Fruit fly (Drosophila melanogaster) whole organism, embryonic: ENCODE data around the gene alphaCOP.

Experiments
- Atf-2 ChIP-seq: fragments of 200-800 bp; sonication (Bioruptor generic); optimal IDR thresholded peaks from 2 replicates; lab custom pipeline; 2016; ENCODE audit warnings: missing biosample characterization, missing genetic modification characterization
- BEAF-32 ChIP-seq: fragments of 200-800 bp; sonication (Bioruptor generic); optimal IDR thresholded peaks from 3 replicates; lab custom pipeline; 2017; ENCODE audit warnings: missing biosample characterization, missing genetic modification characterization, mild to moderate bottlenecking, moderate library complexity, missing genetic modification reagents
- CG10274 ChIP-seq: fragments of 200-800 bp; sonication (Bioruptor generic); optimal IDR thresholded peaks from 3 replicates; lab custom pipeline; 2017; ENCODE audit warnings: missing biosample characterization, mild to moderate bottlenecking, missing genetic modification characterization
- CG10431 ChIP-seq: fragments of 200-800 bp; sonication (Bioruptor generic); optimal IDR thresholded peaks from 3 replicates; lab custom pipeline; 2018; ENCODE audit warnings: missing biosample characterization, mild to moderate bottlenecking, missing genetic modification characterization
- CG11247 ChIP-seq: fragments of 200-800 bp; sonication (Bioruptor generic); IDR thresholded peaks from 2 replicates; pipeline ENCODE4 v1.3.6; 2022; ENCODE audit warnings: missing biosample characterization, missing genetic modification characterization
- CG11456 ChIP-seq: fragments of 200-800 bp; sonication (Bioruptor generic); IDR thresholded peaks from 3 replicates; pipeline ENCODE4 v1.3.6; 2022; ENCODE audit warnings: missing biosample characterization, missing genetic modification characterization
- CG12071 ChIP-seq: fragments of 200-800 bp; sonication (Bioruptor generic); optimal IDR thresholded peaks from 3 replicates; lab custom pipeline; 2018; ENCODE audit warnings: missing biosample characterization, mild to moderate bottlenecking, missing genetic modification characterization
- CG12769 ChIP-seq: fragments of 200-800 bp; sonication (Bioruptor generic); optimal IDR thresholded peaks from 2 replicates; lab custom pipeline; 2019; ENCODE audit warnings: missing biosample characterization, mild to moderate bottlenecking, missing genetic modification characterization, moderate library complexity
- CG14050 ChIP-seq: fragments of 200-800 bp; sonication (Bioruptor generic); IDR thresholded peaks from 3 replicates; pipeline ENCODE4 v1.3.6; 2022; ENCODE audit warnings: missing biosample characterization, missing genetic modification characterization
- CG15073 ChIP-seq: fragments of 200-800 bp; sonication (Bioruptor generic); optimal IDR thresholded peaks from 2 replicates; lab custom pipeline; 2016; ENCODE audit warnings: missing biosample characterization, missing genetic modification characterization
- CG15514 ChIP-seq: fragments of 200-800 bp; sonication (Bioruptor generic); optimal IDR thresholded peaks from 3 replicates; lab custom pipeline; 2017; ENCODE audit warnings: missing biosample characterization, missing genetic modification characterization, mild to moderate bottlenecking, moderate library complexity, missing genetic modification reagents
- CG1602 ChIP-seq: fragments of 200-800 bp; sonication (Bioruptor generic); optimal IDR thresholded peaks from 3 replicates; lab custom pipeline; 2016; ENCODE audit warnings: missing biosample characterization, missing genetic modification characterization
- CG17328 ChIP-seq: fragments of 200-800 bp; sonication (Bioruptor generic); IDR thresholded peaks from 2 replicates; pipeline ENCODE4 v1.3.6; 2022; ENCODE audit warnings: missing biosample characterization, missing genetic modification characterization
- CG17385 ChIP-seq: fragments of 200-800 bp; sonication (Bioruptor generic); optimal IDR thresholded peaks from 3 replicates; lab custom pipeline; 2018; ENCODE audit warnings: missing biosample characterization, mild to moderate bottlenecking, missing genetic modification characterization
- CG30403 ChIP-seq: fragments of 200-800 bp; sonication (Bioruptor generic); optimal IDR thresholded peaks from 3 replicates; lab custom pipeline; 2016; ENCODE audit warnings: missing biosample characterization, missing genetic modification characterization
- CG30431 ChIP-seq: fragments of 200-800 bp; sonication (Bioruptor generic); optimal IDR thresholded peaks from 2 replicates; lab custom pipeline; 2017; ENCODE audit warnings: missing biosample characterization, missing genetic modification characterization
- CG32767 ChIP-seq: fragments of 200-800 bp; sonication (Bioruptor generic); IDR thresholded peaks from 2 replicates; pipeline ENCODE4 v1.3.6; 2022; ENCODE audit warnings: missing biosample characterization, missing genetic modification characterization
- CG34376 ChIP-seq: fragments of 200-800 bp; sonication (Bioruptor generic); optimal IDR thresholded peaks from 2 replicates; lab custom pipeline; 2018; ENCODE audit warnings: missing biosample characterization, mild to moderate bottlenecking, missing genetic modification characterization
- CG34422 ChIP-seq: fragments of 200-800 bp; sonication (Bioruptor generic); IDR thresholded peaks from 3 replicates; pipeline ENCODE4 v1.3.6; 2022; ENCODE audit warnings: missing biosample characterization, missing genetic modification characterization
- CG7357 ChIP-seq: fragments of 200-800 bp; sonication (Bioruptor generic); IDR thresholded peaks from 3 replicates; pipeline ENCODE4 v1.3.6; 2022; ENCODE audit warnings: missing biosample characterization, missing genetic modification characterization
- CG7372 ChIP-seq: fragments of 200-800 bp; sonication (Bioruptor generic); IDR thresholded peaks from 2 replicates; pipeline ENCODE4 v1.3.6; 2022; ENCODE audit warnings: missing biosample characterization, missing genetic modification characterization
- CG7928 ChIP-seq: fragments of 200-800 bp; sonication (Bioruptor generic); optimal IDR thresholded peaks from 2 replicates; lab custom pipeline; 2017; ENCODE audit warnings: missing biosample characterization, mild to moderate bottlenecking, missing genetic modification characterization
- CTCF ChIP-seq: fragments of 200-800 bp; sonication (Bioruptor generic); optimal IDR thresholded peaks from 2 replicates; lab custom pipeline; 2017; ENCODE audit warnings: missing biosample characterization, mild to moderate bottlenecking, missing genetic modification characterization, moderate library complexity
- Camta ChIP-seq: fragments of 200-800 bp; sonication (Bioruptor generic); optimal IDR thresholded peaks from 2 replicates; lab custom pipeline; 2016; ENCODE audit warnings: missing biosample characterization, missing genetic modification characterization
- CoRest ChIP-seq: fragments of 200-800 bp; sonication (Bioruptor generic); optimal IDR thresholded peaks from 3 replicates; lab custom pipeline; 2018; ENCODE audit warnings: missing biosample characterization, mild to moderate bottlenecking, missing genetic modification characterization, moderate library complexity
- D19A ChIP-seq: fragments of 200-800 bp; optimal IDR thresholded peaks from 3 replicates; lab custom pipeline; 2019; ENCODE audit warnings: missing biosample characterization, mild to moderate bottlenecking, missing genetic modification characterization, moderate library complexity
- Lhr ChIP-seq: fragments of 200-800 bp; sonication (Bioruptor generic); optimal IDR thresholded peaks from 3 replicates; lab custom pipeline; 2017; ENCODE audit warnings: mild to moderate bottlenecking, missing biosample characterization, missing genetic modification reagents, missing genetic modification characterization
- Lpt ChIP-seq: fragments of >200 bp; optimal IDR thresholded peaks from 2 replicates; lab custom pipeline; 2018; ENCODE audit warnings: missing biosample characterization, missing genetic modification characterization
- NC2α ChIP-seq: fragments of 200-800 bp; sonication (Bioruptor generic); optimal IDR thresholded peaks from 2 replicates; lab custom pipeline; 2016; ENCODE audit warnings: missing biosample characterization, missing genetic modification characterization
- Optix ChIP-seq: fragments of 200-800 bp; sonication (Bioruptor generic); IDR thresholded peaks from 3 replicates; pipeline ENCODE4 v1.3.6; 2022; ENCODE audit warnings: missing biosample characterization, missing genetic modification characterization
- Rfx ChIP-seq: fragments of 200-800 bp; sonication (Bioruptor generic); IDR thresholded peaks from 2 replicates; pipeline ENCODE4 v1.3.6; 2022; ENCODE audit warnings: missing biosample characterization, missing genetic modification characterization
- Side ChIP-seq: fragments of 200-800 bp; sonication (Bioruptor generic); optimal IDR thresholded peaks from 2 replicates; lab custom pipeline; 2016; ENCODE audit warnings: missing biosample characterization, missing genetic modification characterization
- Trl ChIP-seq, 3 experiments: fragments of >200 bp in 2 of 3; fragments of 200-800 bp in 1 of 3; sonication (Bioruptor generic) in 1 of 3; optimal IDR thresholded peaks; 2 replicates in 1 of 3; 3 replicates in 2 of 3; lab custom pipeline; 2016 to 2017; ENCODE audit warnings: missing biosample characterization in 1 of 3, missing genetic modification characterization in 1 of 3
- Usf ChIP-seq: fragments of 200-800 bp; sonication (Bioruptor generic); optimal IDR thresholded peaks from 2 replicates; lab custom pipeline; 2017; ENCODE audit warnings: missing genotype, missing biosample characterization, missing genetic modification characterization
- Vsx1 ChIP-seq: fragments of 200-800 bp; sonication (Bioruptor generic); optimal IDR thresholded peaks from 2 replicates; lab custom pipeline; 2017; ENCODE audit warnings: missing biosample characterization, mild to moderate bottlenecking, missing genetic modification characterization, missing genetic modification reagents
- abd-A ChIP-seq: fragments of 200-800 bp; sonication (Bioruptor generic); optimal IDR thresholded peaks from 3 replicates; lab custom pipeline; 2019; ENCODE audit warnings: missing biosample characterization, mild to moderate bottlenecking, missing genetic modification characterization, moderate library complexity
- al ChIP-seq: fragments of 200-800 bp; sonication (Bioruptor generic); IDR thresholded peaks from 2 replicates; pipeline ENCODE4 v1.3.6; 2022; ENCODE audit warnings: missing biosample characterization, missing genetic modification characterization
- bab2 ChIP-seq: fragments of 200-800 bp; sonication (Bioruptor generic); optimal IDR thresholded peaks from 2 replicates; lab custom pipeline; 2016; ENCODE audit warnings: missing biosample characterization, missing genetic modification characterization
- btn ChIP-seq: fragments of 200-800 bp; sonication (Bioruptor generic); optimal IDR thresholded peaks from 2 replicates; lab custom pipeline; 2016; ENCODE audit warnings: missing biosample characterization, missing genetic modification characterization
- chn ChIP-seq: fragments of 200-800 bp; sonication (Bioruptor generic); optimal IDR thresholded peaks from 2 replicates; lab custom pipeline; 2016; ENCODE audit warnings: missing biosample characterization, missing genetic modification characterization
- dan ChIP-seq: fragments of 200-800 bp; sonication (Bioruptor generic); IDR thresholded peaks from 2 replicates; pipeline ENCODE4 v1.3.6; 2022; ENCODE audit warnings: missing biosample characterization, missing genetic modification characterization
- en ChIP-seq: fragments of 200-800 bp; sonication (Bioruptor generic); optimal IDR thresholded peaks from 2 replicates; lab custom pipeline; 2016; ENCODE audit warnings: missing biosample characterization, missing genetic modification characterization
- exex ChIP-seq: fragments of 200-800 bp; sonication (Bioruptor generic); optimal IDR thresholded peaks from 4 replicates; lab custom pipeline; 2018; ENCODE audit warnings: missing biosample characterization, mild to moderate bottlenecking, missing genetic modification characterization, moderate library complexity
- gce ChIP-seq: fragments of 200-800 bp; sonication (Bioruptor generic); IDR thresholded peaks from 3 replicates; pipeline ENCODE4 v1.3.6; 2022; ENCODE audit warnings: missing biosample characterization, missing genetic modification characterization
- gfzf ChIP-seq: fragments of 200-800 bp; sonication (Bioruptor generic); optimal IDR thresholded peaks from 2 replicates; lab custom pipeline; 2016; ENCODE audit warnings: missing biosample characterization, mild to moderate bottlenecking, missing genetic modification characterization, moderate library complexity
- kay ChIP-seq: fragments of 200-800 bp; sonication (Bioruptor generic); optimal IDR thresholded peaks from 2 replicates; lab custom pipeline; 2016; ENCODE audit warnings: missing biosample characterization, missing genetic modification characterization
- mirr ChIP-seq: fragments of 200-800 bp; sonication (Bioruptor generic); optimal IDR thresholded peaks from 3 replicates; lab custom pipeline; 2018; ENCODE audit warnings: missing biosample characterization, mild to moderate bottlenecking, missing genetic modification characterization
- org-1 ChIP-seq: fragments of 200-800 bp; sonication (Bioruptor generic); optimal IDR thresholded peaks from 2 replicates; lab custom pipeline; 2017; ENCODE audit warnings: missing biosample characterization, missing genetic modification characterization
- pum ChIP-seq: fragments of 200-800 bp; sonication (Bioruptor generic); optimal IDR thresholded peaks from 2 replicates; lab custom pipeline; 2016; ENCODE audit warnings: missing biosample characterization, missing genetic modification characterization
- trem ChIP-seq: fragments of 200-800 bp; optimal IDR thresholded peaks from 3 replicates; lab custom pipeline; 2019; ENCODE audit warnings: missing biosample characterization, mild to moderate bottlenecking, missing genetic modification characterization, moderate library complexity
- unpg ChIP-seq: fragments of 200-800 bp; sonication (Bioruptor generic); optimal IDR thresholded peaks from 3 replicates; lab custom pipeline; 2018; ENCODE audit warnings: missing biosample characterization, mild to moderate bottlenecking, missing genetic modification characterization, moderate library complexity
- zen2 ChIP-seq: fragments of 200-800 bp; sonication (Bioruptor generic); IDR thresholded peaks from 3 replicates; pipeline ENCODE4 v1.3.6; 2022; ENCODE audit warnings: missing biosample characterization, missing genetic modification characterization; ENCODE audit not compliant: partially characterized antibody

The alphaCOP gene

dm6 chr3L:1628176-1628866 is 16.7 kb downstream of the alphaCOP start, which contains the start of gene CG13928 (continued):
- TF ChIP-seq Vsx1 (GFP tag; lab: Kevin White, UChicago) (no peak), CG12071 (GFP tag; lab: Kevin White, UChicago) (no peak), Trl (optimal IDR thresholded peaks at IDR 0.05; lab: Kevin White, UChicago) (peak; percentile 24 to 53), Trl (GFP tag; optimal IDR thresholded peaks at IDR 0.05; lab: Kevin White, UChicago) (no peak), CG30403 (GFP tag; lab: Kevin White, UChicago) (no peak), CG7357 (GFP tag; lab: Robert Waterston, UW) (no peak), dan (no peak), Side (GFP tag; lab: Kevin White, UChicago) (no peak), CG30431 (no peak), CTCF (GFP tag; lab: Kevin White, UChicago) (no peak), CG32767 (GFP tag; lab: Robert Waterston, UW) (no peak), CG17328 (GFP tag; lab: Robert Waterston, UW) (no peak), kay (GFP tag; lab: Kevin White, UChicago) (no peak), CG1602 (GFP tag; lab: Kevin White, UChicago) (no peak), pum (no peak), CG11247 (GFP tag; lab: Robert Waterston, UW) (no peak), CG7372 (GFP tag; lab: Robert Waterston, UW) (no peak), gce (no peak), Rfx (no peak), bab2 (GFP tag; lab: Kevin White, UChicago) (no peak), CoRest (no peak), CG11456 (GFP tag; lab: Robert Waterston, UW) (no peak), unpg (GFP tag; lab: Kevin White, UChicago) (no peak), Camta (GFP tag; lab: Kevin White, UChicago) (no peak), al (GFP tag; lab: Robert Waterston, UW) (no peak), exex (tag; lab: Kevin White, UChicago) (no peak), btn (GFP tag; lab: Kevin White, UChicago) (no peak), CG34422 (GFP tag; lab: Robert Waterston, UW) (no peak), CG12769 (tag; lab: Kevin White, UChicago) (no peak), org-1 (GFP tag; lab: Kevin White, UChicago) (no peak), mirr (GFP tag; lab: Kevin White, UChicago) (no peak), Atf-2 (no peak), CG14050 (GFP tag; lab: Robert Waterston, UW) (no peak), D19A (tag; lab: Kevin White, UChicago) (no peak), CG15073 (GFP tag; lab: Kevin White, UChicago) (no peak), CG10431 (GFP tag; lab: Kevin White, UChicago) (no peak), zen2 (GFP tag; lab: Robert Waterston, UW) (no peak), chn (GFP tag; lab: Kevin White, UChicago) (no peak), Usf (GFP tag; lab: Kevin White, UChicago) (no peak), Lhr (no peak), CG7928 (GFP tag; lab: Kevin White, UChicago) (no peak), en (GFP tag; lab: Kevin White, UChicago) (no peak), CG34376 (GFP tag; lab: Kevin White, UChicago) (peak; percentile 16), BEAF-32 (GFP tag; lab: Kevin White, UChicago) (no peak), CG17385 (GFP tag; lab: Kevin White, UChicago) (no peak), CG10274 (GFP tag; lab: Kevin White, UChicago) (no peak), Optix (GFP tag; lab: Robert Waterston, UW) (no peak), gfzf (no peak), abd-A (tag; lab: Kevin White, UChicago) (peak; percentile 14), Lpt (GFP tag; lab: Kevin White, UChicago) (no peak), NC2α (GFP tag; lab: Kevin White, UChicago) (no peak), trem (tag; lab: Kevin White, UChicago) (no peak), CG15514 (GFP tag; lab: Kevin White, UChicago) (peak; percentile 21)
